Fruit fly (Drosophila melanogaster) whole organism: ENCODE measurements around the gene CG16903.
A peak's percentile ranks its signal among the peaks of the same experiment; 100 is the strongest.

Source experiments
- CG8478 ChIP-seq: fragments of >200 bp; optimal IDR thresholded peaks from 2 replicates; lab custom pipeline; 2018; ENCODE audit warnings: inconsistent platforms
- Dll ChIP-seq: fragments of >200 bp; optimal IDR thresholded peaks from 2 replicates; lab custom pipeline; 2017
- EcR ChIP-seq, 2 experiments: fragments of >200 bp; optimal IDR thresholded peaks; 2 replicates each; lab custom pipeline; 2017; ENCODE audit warnings: missing biosample characterization in 2 of 2, missing genetic modification characterization in 2 of 2, missing genetic modification reagents in 2 of 2
- pan ChIP-seq: fragments of >200 bp; optimal IDR thresholded peaks from 2 replicates; lab custom pipeline; 2017
- psq ChIP-seq: fragments of >200 bp; optimal IDR thresholded peaks from 2 replicates; lab custom pipeline; 2017
- usp ChIP-seq: fragments of >200 bp; optimal IDR thresholded peaks from 2 replicates; lab custom pipeline; 2017; ENCODE audit warnings: missing biosample characterization, missing genetic modification characterization, mixed read lengths

The CG16903 gene

DNA sequence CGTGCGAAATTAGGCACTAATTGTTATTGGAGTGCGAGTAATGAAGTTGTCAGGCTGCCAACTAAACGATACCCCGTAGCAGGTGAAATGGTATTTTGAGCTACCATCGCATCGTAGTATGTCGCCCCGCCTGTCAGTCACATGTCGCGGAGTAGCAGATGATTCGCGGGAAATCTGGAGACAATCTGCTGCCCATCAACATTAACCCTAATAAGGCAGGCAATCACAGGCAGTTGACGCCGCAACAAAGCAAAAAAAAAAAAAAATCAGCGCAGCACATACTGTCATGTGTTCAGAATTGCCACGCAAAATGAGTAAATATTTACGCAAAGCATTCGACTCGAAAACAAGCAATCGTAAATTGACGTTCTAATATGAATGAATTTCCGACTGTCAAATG lies 23.7 kb upstream of the CG16903 start:
- TF ChIP-seq CG8478 (lab: Kevin White, UChicago) = no peak
- no peak for TF ChIP-seq Dll (lab: Kevin White, UChicago)
- no peak for TF ChIP-seq psq (lab: Kevin White, UChicago)
- no peak for TF ChIP-seq EcR (GFP tag; optimal IDR thresholded peaks at IDR 0.05; lab: Kevin White, UChicago)
- TF ChIP-seq usp = no peak
- TF ChIP-seq pan = no peak

DNA sequence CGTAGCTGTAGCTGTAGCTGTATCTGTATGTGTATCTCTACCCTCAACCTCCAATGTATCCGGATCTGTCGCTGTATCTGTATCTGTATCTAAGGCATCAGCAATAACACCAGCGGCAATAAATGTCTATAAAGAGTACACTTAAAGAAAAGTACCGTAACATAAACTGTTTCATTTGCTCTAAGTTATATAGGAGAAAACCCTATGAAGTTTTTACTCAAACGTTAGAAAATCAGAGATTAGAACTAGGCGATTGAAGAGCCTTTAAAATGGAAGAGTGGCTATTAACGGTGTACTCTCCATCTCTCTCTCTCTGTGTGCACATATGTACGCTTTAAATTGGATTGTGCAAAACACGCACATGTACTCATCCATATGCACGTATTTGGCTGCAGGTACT lies 18.1 kb upstream of the CG16903 start:
- TF ChIP-seq EcR (GFP tag; optimal IDR thresholded peaks at IDR 0.05; lab: Kevin White, UChicago) (no peak), CG8478 (lab: Kevin White, UChicago) (no peak), usp (no peak), Dll (lab: Kevin White, UChicago) (no peak), pan (no peak), psq (lab: Kevin White, UChicago) (no peak)

DNA sequence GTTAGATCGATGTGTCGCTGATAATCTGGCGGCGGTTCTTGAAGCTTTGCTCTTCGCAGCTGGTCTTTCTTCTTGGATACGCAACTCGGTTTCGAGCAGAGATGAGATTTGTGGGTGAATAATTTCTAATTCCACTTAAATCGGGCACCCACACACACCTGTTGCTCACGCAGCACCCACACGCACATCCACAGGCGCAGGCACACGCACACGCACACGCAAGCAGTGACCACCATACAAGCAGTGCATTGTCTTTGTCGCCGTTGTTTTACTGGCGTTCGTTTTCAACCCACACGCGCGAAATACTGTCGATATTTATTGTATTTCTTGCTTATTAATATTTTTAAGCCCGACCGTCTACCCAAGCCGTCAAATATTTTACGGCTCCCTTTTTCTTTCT lies 16.1 kb upstream of the CG16903 start:
- TF ChIP-seq psq (lab: Kevin White, UChicago) (no peak), EcR (GFP tag; optimal IDR thresholded peaks at IDR 0.05; lab: Kevin White, UChicago) (no peak), Dll (lab: Kevin White, UChicago) (no peak), pan (no peak)

DNA sequence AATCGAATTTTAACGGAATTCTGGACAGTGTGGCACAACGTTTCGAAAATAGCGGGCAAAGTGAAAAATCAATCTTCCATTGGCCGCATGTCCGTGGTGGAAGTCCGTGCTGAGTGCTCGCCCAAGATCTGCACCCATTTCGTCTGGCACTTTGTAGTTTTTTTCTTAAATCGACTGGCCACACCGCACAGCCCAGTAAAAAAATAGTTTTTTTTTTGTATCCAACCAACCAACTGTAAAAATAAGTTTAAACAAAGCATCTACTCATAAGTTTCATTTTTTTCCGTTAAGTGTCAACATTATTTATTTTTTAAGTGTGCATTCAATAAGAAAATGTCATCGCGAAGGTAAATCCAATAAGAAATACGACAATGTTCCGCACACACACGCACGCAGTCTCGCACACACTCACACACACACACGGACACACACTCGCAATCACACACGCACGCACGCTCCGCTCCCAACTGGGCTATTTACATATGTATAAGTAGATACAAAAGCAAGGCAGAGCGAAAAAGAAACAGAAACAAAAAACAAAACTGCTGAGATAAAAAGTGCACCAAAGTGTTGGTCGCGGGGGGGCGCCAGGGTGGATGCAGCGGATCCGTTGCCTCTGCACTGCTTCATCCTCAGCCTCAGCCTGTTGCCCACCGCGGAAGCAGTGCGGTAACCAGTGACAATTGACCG lies 14.0 kb upstream of the CG16903 start, which contains the start of gene csw:
Gene csw, plus strand, starts transcription at position 163 of the 690 bp plus-strand sequence.
- TF ChIP-seq psq (lab: Kevin White, UChicago) = no peak
- peak; percentile 15 for TF ChIP-seq CG8478 (lab: Kevin White, UChicago)
- no peak for TF ChIP-seq pan
- TF ChIP-seq usp = no peak
- TF ChIP-seq EcR (GFP tag; optimal IDR thresholded peaks at IDR 0.05; lab: Kevin White, UChicago) = no peak

DNA sequence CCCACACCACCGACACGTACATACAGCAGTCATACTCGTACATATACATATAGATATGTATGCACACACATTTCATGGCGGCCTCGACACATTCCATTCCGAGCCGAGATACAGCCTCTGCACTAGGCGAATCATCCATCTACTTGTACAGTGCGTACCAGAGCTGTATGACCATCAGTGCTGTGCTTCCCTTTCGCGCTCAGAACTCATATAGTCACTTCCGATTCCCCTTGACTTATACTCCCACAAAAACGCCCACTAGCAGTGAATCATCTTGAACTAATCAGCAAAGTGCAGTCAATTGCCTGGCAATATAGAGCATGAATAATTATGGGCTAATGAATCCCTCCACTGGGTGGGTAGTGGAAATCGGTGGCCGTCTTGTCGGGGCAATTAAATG lies 9.6 kb upstream of the CG16903 start:
- no peak for TF ChIP-seq Dll (lab: Kevin White, UChicago)
- TF ChIP-seq EcR (GFP tag; optimal IDR thresholded peaks at IDR 0.05; lab: Kevin White, UChicago) = no peak
- no peak for TF ChIP-seq pan
- no peak for TF ChIP-seq usp
- no peak for TF ChIP-seq psq (lab: Kevin White, UChicago)
- no peak for TF ChIP-seq CG8478 (lab: Kevin White, UChicago)

DNA sequence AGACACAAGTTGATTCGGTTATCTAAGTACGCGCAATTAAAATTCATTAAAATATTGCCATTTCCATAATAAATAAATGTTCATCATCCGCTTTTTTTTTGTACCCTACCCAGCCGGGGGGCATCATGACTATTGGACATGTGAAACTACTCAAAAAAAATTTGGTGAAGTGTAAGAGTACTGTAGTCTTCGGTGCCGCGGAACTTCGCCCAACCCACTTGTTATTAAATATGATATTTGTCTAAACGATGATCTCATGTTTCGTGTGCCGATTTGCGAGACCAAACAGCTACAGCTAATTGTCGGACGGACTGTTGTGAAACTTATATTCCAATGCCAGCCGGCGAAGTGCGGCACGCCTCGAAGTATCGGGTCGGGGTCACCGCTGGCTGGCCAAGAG lies 8.6 kb upstream of the CG16903 start:
- TF ChIP-seq usp (no peak), pan (no peak), Dll (lab: Kevin White, UChicago) (no peak), CG8478 (lab: Kevin White, UChicago) (no peak), EcR (GFP tag; optimal IDR thresholded peaks at IDR 0.05; lab: Kevin White, UChicago) (no peak), psq (lab: Kevin White, UChicago) (no peak)

DNA sequence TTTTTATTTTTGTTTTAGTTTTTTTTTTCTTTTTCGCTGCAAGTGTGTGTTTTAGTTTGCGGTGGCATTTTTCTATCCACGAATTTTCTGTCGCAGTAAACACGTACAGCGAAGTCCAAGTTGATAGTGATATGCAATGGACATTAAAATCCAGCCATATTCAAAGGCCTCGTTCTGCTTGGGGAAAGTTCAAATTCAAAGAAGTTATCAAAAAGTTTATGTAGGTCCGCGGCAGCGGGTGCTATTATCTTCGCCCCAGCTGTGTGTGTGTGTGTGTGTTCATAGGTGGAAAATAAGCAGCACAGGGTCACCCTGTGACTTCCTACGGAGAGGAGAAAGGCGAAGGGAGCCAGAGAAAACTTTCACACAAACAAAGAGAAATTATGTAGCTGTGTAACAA lies 7.3 kb upstream of the CG16903 start:
- no peak for TF ChIP-seq psq (lab: Kevin White, UChicago)
- no peak for TF ChIP-seq CG8478 (lab: Kevin White, UChicago)
- TF ChIP-seq usp = no peak
- no peak for TF ChIP-seq Dll (lab: Kevin White, UChicago)
- no peak for TF ChIP-seq EcR (GFP tag; optimal IDR thresholded peaks at IDR 0.05; lab: Kevin White, UChicago)
- no peak for TF ChIP-seq pan

DNA sequence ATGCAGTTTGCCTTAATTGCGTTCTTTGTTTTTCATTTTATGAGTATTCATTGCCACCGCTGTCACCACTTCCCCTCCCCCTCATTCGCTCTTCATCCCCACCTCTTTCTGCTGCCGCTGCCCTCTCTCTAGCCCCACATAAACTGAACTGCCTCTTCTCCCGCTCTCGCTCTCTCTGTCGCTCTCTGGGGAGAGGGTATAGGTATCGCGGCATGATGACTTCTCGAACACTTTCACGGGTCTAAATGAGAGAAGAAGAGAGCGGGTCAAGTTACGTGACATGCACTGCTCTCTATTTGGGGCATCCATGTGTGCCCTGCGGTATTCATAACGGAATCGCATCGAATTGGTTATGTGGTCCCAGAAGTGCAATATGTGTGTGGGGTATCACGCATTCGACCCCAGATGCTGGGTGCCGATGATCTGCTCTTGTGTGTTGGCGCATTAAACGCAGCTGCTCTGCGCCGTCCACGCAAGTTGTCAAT lies 3.5 kb upstream of the CG16903 start:
- TF ChIP-seq Dll (lab: Kevin White, UChicago) (peak; percentile 76), EcR (GFP tag; optimal IDR thresholded peaks at IDR 0.05; lab: Kevin White, UChicago) (no peak), pan (peak; percentile 96)

DNA sequence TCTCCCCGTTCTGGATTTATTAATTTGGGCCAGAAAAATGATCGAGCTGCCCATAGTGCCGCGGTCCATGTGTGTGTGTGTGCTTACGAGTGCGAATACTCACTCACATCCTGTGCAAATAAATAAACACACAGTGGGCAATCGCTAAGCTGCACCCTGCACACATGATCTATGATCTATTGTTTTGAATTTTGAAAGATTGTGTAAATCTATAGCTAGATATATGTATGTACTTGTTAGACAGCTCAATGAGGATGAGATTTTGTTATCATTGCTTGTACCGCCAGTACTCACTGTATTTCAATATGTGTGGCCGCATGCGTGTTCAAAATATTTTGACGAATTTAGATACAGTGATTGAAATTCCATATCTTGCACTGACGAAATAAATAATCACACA lies 2.9 kb upstream of the CG16903 start:
- TF ChIP-seq pan (no peak), EcR (GFP tag; optimal IDR thresholded peaks at IDR 0.05; lab: Kevin White, UChicago) (no peak), Dll (lab: Kevin White, UChicago) (no peak), usp (no peak), psq (lab: Kevin White, UChicago) (no peak), CG8478 (lab: Kevin White, UChicago) (no peak)

DNA sequence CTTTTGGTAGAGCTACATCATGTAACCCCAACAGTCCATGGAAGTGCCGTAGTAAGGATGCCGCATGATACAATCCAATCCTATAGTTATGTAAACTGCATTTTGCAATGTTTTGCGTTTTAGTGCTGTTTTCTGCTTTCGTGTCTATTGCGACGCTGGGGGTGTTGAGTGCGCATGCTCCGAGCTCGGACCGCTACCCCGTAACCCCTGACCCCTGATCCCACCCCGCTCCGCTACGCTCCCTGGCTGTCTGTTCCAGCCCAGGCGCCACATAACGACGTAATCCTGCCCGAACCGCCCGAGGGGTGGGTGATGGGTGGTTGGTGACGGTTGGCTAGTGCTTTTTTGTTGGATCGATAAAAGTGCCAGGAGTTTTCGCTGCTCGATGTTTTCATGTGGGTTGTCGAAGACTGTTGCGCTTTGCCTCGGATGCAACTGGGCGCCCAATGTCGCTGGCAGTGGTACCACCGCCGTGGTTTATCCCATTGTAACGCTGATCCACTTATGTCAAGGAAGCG lies 1.7 kb upstream of the CG16903 start:
- no peak for TF ChIP-seq CG8478 (lab: Kevin White, UChicago)
- TF ChIP-seq pan = no peak
- TF ChIP-seq EcR (GFP tag; optimal IDR thresholded peaks at IDR 0.05; lab: Kevin White, UChicago) = no peak
- TF ChIP-seq usp = no peak
- no peak for TF ChIP-seq psq (lab: Kevin White, UChicago)
- no peak for TF ChIP-seq Dll (lab: Kevin White, UChicago)

DNA sequence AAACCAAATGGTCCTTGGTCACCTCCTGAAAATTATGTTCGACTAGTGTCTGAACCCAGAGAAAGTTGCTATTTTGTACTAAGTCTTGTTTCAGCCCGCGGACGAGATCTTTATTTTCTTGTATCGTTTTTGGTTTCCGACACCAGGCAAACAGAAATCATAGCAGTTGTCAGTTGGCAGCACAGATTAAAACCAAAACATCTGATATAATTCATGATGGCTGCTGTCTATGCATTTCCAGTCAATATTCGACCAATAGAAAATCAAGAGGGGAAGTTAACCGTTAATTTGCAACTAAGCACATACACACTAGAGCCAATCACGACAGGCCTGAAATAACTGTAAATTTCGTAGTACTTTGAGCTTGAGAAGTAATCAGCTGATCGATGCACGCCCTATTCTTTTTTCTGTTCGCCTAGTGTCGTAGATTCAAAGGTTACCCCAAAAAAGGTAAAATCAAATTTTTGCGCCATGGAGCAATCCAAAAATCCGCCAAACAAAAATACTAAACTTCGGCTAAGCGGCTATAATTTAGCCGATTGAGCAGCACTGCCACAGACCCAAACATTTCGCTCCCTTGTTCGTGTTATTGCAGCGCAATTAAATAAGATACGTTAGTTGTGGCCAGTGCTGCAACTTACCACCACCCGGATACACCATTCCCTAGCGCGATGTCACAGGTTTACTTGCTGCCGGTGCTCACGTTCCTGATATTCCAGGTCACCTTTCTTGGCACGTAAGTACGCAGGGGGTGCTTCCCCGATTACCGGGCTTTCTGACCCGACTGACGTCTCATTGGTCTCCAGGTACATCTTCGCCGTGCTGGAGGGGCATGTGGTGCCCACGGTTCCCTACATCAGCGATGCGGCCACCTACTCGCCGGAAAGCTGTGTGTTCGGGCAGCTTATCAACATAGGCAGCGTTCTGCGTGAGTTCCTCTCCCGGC lies 3.5 kb downstream of the CG16903 start, which contains the start of gene CG4025:
Gene CG4025, plus strand, starts transcription at position 555 of the 946 bp plus-strand sequence.
- TF ChIP-seq CG8478 (lab: Kevin White, UChicago) = no peak
- no peak for TF ChIP-seq pan
- TF ChIP-seq Dll (lab: Kevin White, UChicago) = no peak
